In genomic region chr3L:8546355-8546771, dm6 we compare ENCODE assay signal across 5 fruit fly cellular contexts.
TF ChIP-seq lines count a peak whose summit lies in the region.

No protein-coding gene starts in this region.

TF ChIP-seq in whole organism, adult, 20 proteins besides CTCF, POLR2A, EP300 and RAD21 (continued from another document):
- TF ChIP-seq CG7045 (GFP tag; optimal IDR thresholded peaks at IDR 0.05; lab: Kevin White, UChicago) (peak; percentile 4), CG14711 (tag; optimal IDR thresholded peaks at IDR 0.05; lab: Kevin White, UChicago) (peak; percentile 28), toe (GFP tag; optimal IDR thresholded peaks at IDR 0.05; lab: Kevin White, UChicago) (peak; percentile 48)

TF ChIP-seq in whole organism, embryonic, 481 proteins besides CTCF, POLR2A, EP300 and RAD21 (continued from another document and continues in another):
- TF ChIP-seq HLH4C (GFP tag; IDR thresholded peaks at IDR 0.05; lab: Robert Waterston, UW; ENCODE audit: partially characterized antibody) (no peak), CG13287 (GFP tag; IDR thresholded peaks at IDR 0.05; lab: Robert Waterston, UW; ENCODE audit: partially characterized antibody) (peak; percentile 48; the same call in 1 of the 2 replicates), onecut (GFP tag; IDR thresholded peaks at IDR 0.05; lab: Robert Waterston, UW) (peak; percentile 30; the same call in 1 of the 2 replicates), ken (GFP tag; IDR thresholded peaks at IDR 0.05; lab: Robert Waterston, UW) (0 out of 3 replicates have a peak, but pooled peaks have one; percentile 52), Med (GFP tag; lab: Kevin White, UChicago) (peak; percentile 85), MTF-1 (GFP tag; optimal IDR thresholded peaks at IDR 0.05; lab: Kevin White, UChicago; ENCODE audit: borderline replicate concordance) (peak; percentile 51), NfI (GFP tag; optimal IDR thresholded peaks at IDR 0.05; lab: Kevin White, UChicago) (no peak), Bdp1 (GFP tag; optimal IDR thresholded peaks at IDR 0.05; lab: Kevin White, UChicago) (no peak), rib (GFP tag; IDR thresholded peaks at IDR 0.05; lab: Robert Waterston, UW) (peak; percentile 32; the same call in 1 of the 2 replicates), CG8388 (GFP tag; optimal IDR thresholded peaks at IDR 0.05; lab: Kevin White, UChicago) (no peak), sob (GFP tag; IDR thresholded peaks at IDR 0.05; lab: Robert Waterston, UW) (0 out of 2 replicates have a peak, but pooled peaks have one; percentile 36), CG9932 (GFP tag; IDR thresholded peaks at IDR 0.05; lab: Robert Waterston, UW) (0 out of 2 replicates have a peak, but pooled peaks have one; percentile 34), Jarid2 (GFP tag; optimal IDR thresholded peaks at IDR 0.05; lab: Kevin White, UChicago) (peak; percentile 79), NC2β (GFP tag; optimal IDR thresholded peaks at IDR 0.05; lab: Kevin White, UChicago) (no peak), lab (GFP tag; optimal IDR thresholded peaks at IDR 0.05; lab: Kevin White, UChicago) (peak; percentile 28), btn (GFP tag; optimal IDR thresholded peaks at IDR 0.05; lab: Kevin White, UChicago) (no peak), CG7987 (GFP tag; optimal IDR thresholded peaks at IDR 0.05; lab: Kevin White, UChicago) (peak; percentile 22), CG12071 (GFP tag; optimal IDR thresholded peaks at IDR 0.05; lab: Kevin White, UChicago) (peak; percentile 42), Deaf1 (tag; optimal IDR thresholded peaks at IDR 0.05; lab: Kevin White, UChicago) (peak; percentile 84), kah (GFP tag; optimal IDR thresholded peaks at IDR 0.05; lab: Kevin White, UChicago) (peak; percentile 97), CHES-1-like (GFP tag; optimal IDR thresholded peaks at IDR 0.05; lab: Kevin White, UChicago) (peak; percentile 37), Drgx (GFP tag; IDR thresholded peaks at IDR 0.05; lab: Robert Waterston, UW) (peak; percentile 33; the same call in 1 of the 2 replicates), tna (GFP tag; IDR thresholded peaks at IDR 0.05; lab: Robert Waterston, UW; ENCODE audit: partially characterized antibody) (0 out of 2 replicates have a peak, but pooled peaks have one; percentile 39), Blimp-1 (GFP tag; optimal IDR thresholded peaks at IDR 0.05; lab: Kevin White, UChicago) (no peak), CG2712 (tag; optimal IDR thresholded peaks at IDR 0.05; lab: Kevin White, UChicago) (peak; percentile 14), Antp (GFP tag; optimal IDR thresholded peaks at IDR 0.05; lab: Kevin White, UChicago) (no peak), Nf-YA (GFP tag; IDR thresholded peaks at IDR 0.05; lab: Robert Waterston, UW) (0 out of 2 replicates have a peak, but pooled peaks have one; percentile 11), sd (tag; optimal IDR thresholded peaks at IDR 0.05; lab: Kevin White, UChicago) (no peak), lbe (GFP tag; optimal IDR thresholded peaks at IDR 0.05; lab: Kevin White, UChicago) (peak; percentile 55)

TF ChIP-seq in whole organism, prepupa, 60 proteins besides CTCF, POLR2A, EP300 and RAD21 (continued from another document):
- TF ChIP-seq ss (GFP tag; optimal IDR thresholded peaks at IDR 0.05; lab: Kevin White, UChicago) (peak; percentile 56 to 67), CG7368 (GFP tag; optimal IDR thresholded peaks at IDR 0.05; lab: Kevin White, UChicago) (peak; percentile 14), CG6854 (GFP tag; optimal IDR thresholded peaks at IDR 0.05; lab: Kevin White, UChicago) (peak; percentile 79), Eip75B (GFP tag; optimal IDR thresholded peaks at IDR 0.05; lab: Kevin White, UChicago) (peak; percentile 32), fd85E (GFP tag; optimal IDR thresholded peaks at IDR 0.05; lab: Kevin White, UChicago) (peak; percentile 45), Met (GFP tag; optimal IDR thresholded peaks at IDR 0.05; lab: Kevin White, UChicago) (peak; percentile 39), Sox102F (GFP tag; optimal IDR thresholded peaks at IDR 0.05; lab: Kevin White, UChicago) (peak; percentile 57), Hr38 (GFP tag; optimal IDR thresholded peaks at IDR 0.05; lab: Kevin White, UChicago) (no peak), Sox14 (GFP tag; optimal IDR thresholded peaks at IDR 0.05; lab: Kevin White, UChicago) (peak; percentile 78), CG6163 (GFP tag; IDR thresholded peaks at IDR 0.05; lab: Robert Waterston, UW) (peak; percentile 75), svp (GFP tag; lab: Kevin White, UChicago) (peak; percentile 82), CG3919 (GFP tag; optimal IDR thresholded peaks at IDR 0.05; lab: Kevin White, UChicago) (peak; percentile 64), esn (GFP tag; optimal IDR thresholded peaks at IDR 0.05; lab: Kevin White, UChicago) (peak; percentile 35), Ets21C (GFP tag; optimal IDR thresholded peaks at IDR 0.05; lab: Kevin White, UChicago) (no peak), CG1621 (tag; optimal IDR thresholded peaks at IDR 0.05; lab: Kevin White, UChicago) (peak; percentile 41), CG34406 (GFP tag; optimal IDR thresholded peaks at IDR 0.05; lab: Kevin White, UChicago) (peak; percentile 10), CG9139 (GFP tag; optimal IDR thresholded peaks at IDR 0.05; lab: Kevin White, UChicago) (peak; percentile 85), Eip93F (GFP tag; optimal IDR thresholded peaks at IDR 0.05; lab: Kevin White, UChicago) (peak; percentile 71), Sox15 (GFP tag; optimal IDR thresholded peaks at IDR 0.05; lab: Kevin White, UChicago) (no peak), Hr39 (GFP tag; optimal IDR thresholded peaks at IDR 0.05; lab: Kevin White, UChicago) (no peak), Smox (GFP tag; optimal IDR thresholded peaks at IDR 0.05; lab: Kevin White, UChicago) (no peak), CG3032 (tag; optimal IDR thresholded peaks at IDR 0.05; lab: Kevin White, UChicago) (peak; percentile 15), CG6792 (GFP tag; optimal IDR thresholded peaks at IDR 0.05; lab: Kevin White, UChicago) (no peak), eg (GFP tag; IDR thresholded peaks at IDR 0.05; lab: Robert Waterston, UW) (peak; percentile 61; the same call in 2 of the 3 replicates)

TF ChIP-seq in whole organism, pupa, 21 proteins besides CTCF, POLR2A, EP300 and RAD21 (continued from another document):
- peak; percentile 63; the same call in 2 of the 3 replicates for TF ChIP-seq CG4496 (GFP tag; IDR thresholded peaks at IDR 0.05; lab: Robert Waterston, UW)

TF ChIP-seq in whole organism, wandering third instar larva, 38 proteins besides CTCF, POLR2A, EP300 and RAD21 (continued from another document):
- peak in 1 of 2 experiments; percentile 25 for TF ChIP-seq foxo (GFP tag; optimal IDR thresholded peaks at IDR 0.05; lab: Kevin White, UChicago)
- TF ChIP-seq woc (GFP tag; optimal IDR thresholded peaks at IDR 0.05; lab: Kevin White, UChicago): no peak
- peak; percentile 47 for TF ChIP-seq fru (GFP tag; optimal IDR thresholded peaks at IDR 0.05; lab: Kevin White, UChicago)
- TF ChIP-seq ey (GFP tag; optimal IDR thresholded peaks at IDR 0.05; lab: Kevin White, UChicago): no peak
- no peak for TF ChIP-seq HLH106 (tag; optimal IDR thresholded peaks at IDR 0.05; lab: Kevin White, UChicago)
- TF ChIP-seq dl (GFP tag; optimal IDR thresholded peaks at IDR 0.05; lab: Kevin White, UChicago; ENCODE audit: insufficient read depth in 1 of 2, partially characterized antibody in 2 of 2): peak; percentile 98 to 99
- no peak for TF ChIP-seq Abd-B (GFP tag; optimal IDR thresholded peaks at IDR 0.05; lab: Kevin White, UChicago)
- no peak for TF ChIP-seq Dfd (GFP tag; optimal IDR thresholded peaks at IDR 0.05; lab: Kevin White, UChicago)
- TF ChIP-seq Dif (GFP tag; optimal IDR thresholded peaks at IDR 0.05; lab: Kevin White, UChicago; ENCODE audit: partially characterized antibody): peak; percentile 99
- TF ChIP-seq Rel (GFP tag; optimal IDR thresholded peaks at IDR 0.05; lab: Kevin White, UChicago): peak; percentile 62
- peak; percentile 28 for TF ChIP-seq Rel (tag; optimal IDR thresholded peaks at IDR 0.05; lab: Kevin White, UChicago)
- peak; percentile 91 for TF ChIP-seq Vsx2 (GFP tag; optimal IDR thresholded peaks at IDR 0.05; lab: Kevin White, UChicago; ENCODE audit: partially characterized antibody)
- TF ChIP-seq brk (GFP tag; optimal IDR thresholded peaks at IDR 0.05; lab: Kevin White, UChicago): no peak
- TF ChIP-seq OdsH (GFP tag; optimal IDR thresholded peaks at IDR 0.05; lab: Kevin White, UChicago): no peak
- TF ChIP-seq br (GFP tag; optimal IDR thresholded peaks at IDR 0.05; lab: Kevin White, UChicago): peak; percentile 57
- TF ChIP-seq Myc (optimal IDR thresholded peaks at IDR 0.05; lab: Kevin White, UChicago): no peak
TF ChIP-seq in whole organism, wandering third instar larva: peak in this region for 18.
